Worm (Caenorhabditis elegans): ENCODE results near the gene F56C3.4.

ce11 chrX:1311577-1311976 is 49.0 kb downstream of the F56C3.4 start:
- TF ChIP-seq nhr-179 (tag; optimal IDR thresholded peaks at IDR 0.05) (no peak), F57A8.1 (GFP tag; optimal IDR thresholded peaks at IDR 0.05) (no peak), ets-4 (GFP tag; optimal IDR thresholded peaks at IDR 0.05) (no peak), rcor-1 (GFP tag; IDR thresholded peaks at IDR 0.05) (no peak), unc-62 (GFP tag; optimal IDR thresholded peaks at IDR 0.05) (no peak), hmg-20 (GFP tag; IDR thresholded peaks at IDR 0.05) (no peak), F49E8.2 (tag; optimal IDR thresholded peaks at IDR 0.05; ENCODE audit: insufficient read depth) (no peak), somi-1 (GFP tag; optimal IDR thresholded peaks at IDR 0.05) (no peak), hlh-26 (GFP tag; conservative IDR thresholded peaks at IDR 0.05) (no peak), lsy-27 (tag; optimal IDR thresholded peaks at IDR 0.05; ENCODE audit: borderline replicate concordance, insufficient read depth) (no peak), gei-17 (GFP tag; optimal IDR thresholded peaks at IDR 0.05) (no peak)

All from whole organism, young adult.